Fruit fly (Drosophila melanogaster) whole organism, adult: ENCODE data around the gene Bdbt.
A peak's percentile ranks its signal among the peaks of the same experiment; 100 is the strongest.

Experiments
- CG11617 ChIP-seq: fragments of 200-800 bp; sonication (Bioruptor generic); optimal IDR thresholded peaks from 2 replicates; lab custom pipeline; 2017; ENCODE audit warnings: mild to moderate bottlenecking, missing biosample characterization, missing genetic modification reagents, missing genetic modification characterization
- CG12768 ChIP-seq: fragments of 200-800 bp; sonication (Bioruptor generic); optimal IDR thresholded peaks from 2 replicates; lab custom pipeline; 2017; ENCODE audit warnings: missing biosample characterization, missing genetic modification characterization, mild to moderate bottlenecking, moderate library complexity, missing genetic modification reagents
- CG14711 ChIP-seq: fragments of 200-800 bp; sonication (Bioruptor generic); optimal IDR thresholded peaks from 2 replicates; lab custom pipeline; 2018; ENCODE audit warnings: missing biosample characterization, mild to moderate bottlenecking, missing genetic modification characterization, moderate library complexity
- CG1620 ChIP-seq: fragments of 200-800 bp; sonication (Bioruptor generic); optimal IDR thresholded peaks from 2 replicates; lab custom pipeline; 2016; ENCODE audit warnings: missing biosample characterization, missing genetic modification characterization
- CG33017 ChIP-seq: fragments of 200-800 bp; sonication (Bioruptor generic); optimal IDR thresholded peaks from 2 replicates; lab custom pipeline; 2018; ENCODE audit warnings: missing biosample characterization, mild to moderate bottlenecking, missing genetic modification characterization, moderate library complexity
- CG5204 ChIP-seq: fragments of 200-800 bp; sonication (Bioruptor generic); optimal IDR thresholded peaks from 2 replicates; lab custom pipeline; 2016; ENCODE audit warnings: missing biosample characterization, missing genetic modification characterization
- CG7045 ChIP-seq: fragments of 200-800 bp; sonication (Bioruptor generic); optimal IDR thresholded peaks from 2 replicates; lab custom pipeline; 2017; ENCODE audit warnings: missing biosample characterization, mild to moderate bottlenecking, missing genetic modification characterization
- CG7101 ChIP-seq: fragments of 200-800 bp; sonication (Bioruptor generic); optimal IDR thresholded peaks from 2 replicates; lab custom pipeline; 2018; ENCODE audit warnings: missing biosample characterization, mild to moderate bottlenecking, missing genetic modification characterization, moderate library complexity
- Clk ChIP-seq: fragments of 200-800 bp; sonication (Bioruptor generic); optimal IDR thresholded peaks from 2 replicates; lab custom pipeline; 2017; ENCODE audit warnings: missing biosample characterization, missing genetic modification characterization
- Crg-1 ChIP-seq: fragments of 200-800 bp; sonication (Bioruptor generic); optimal IDR thresholded peaks from 2 replicates; lab custom pipeline; 2016; ENCODE audit warnings: missing biosample characterization, missing genetic modification characterization
- Hr96 ChIP-seq: fragments of 200-800 bp; sonication (Bioruptor generic); optimal IDR thresholded peaks from 2 replicates; lab custom pipeline; 2016; ENCODE audit warnings: missing biosample characterization, missing genetic modification characterization
- Mnt ChIP-seq: fragments of 200-800 bp; sonication (Bioruptor generic); optimal IDR thresholded peaks from 2 replicates; lab custom pipeline; 2016; ENCODE audit warnings: missing biosample characterization, mild to moderate bottlenecking, missing genetic modification characterization
- bab1 ChIP-seq: fragments of 200-800 bp; sonication (Bioruptor generic); optimal IDR thresholded peaks from 3 replicates; lab custom pipeline; 2019; ENCODE audit warnings: missing biosample characterization, mild to moderate bottlenecking, missing genetic modification characterization, moderate library complexity
- cic ChIP-seq: fragments of 200-800 bp; sonication (Bioruptor generic); optimal IDR thresholded peaks from 2 replicates; lab custom pipeline; 2017; ENCODE audit warnings: missing biosample characterization, mild to moderate bottlenecking, missing genetic modification characterization, moderate library complexity
- cnc ChIP-seq, 2 experiments: fragments of >200 bp; optimal IDR thresholded peaks; 2 replicates each; lab custom pipeline; 2017
- kay ChIP-seq: fragments of 200-800 bp; sonication (Bioruptor generic); peaks from one replicate; lab custom pipeline; 2016; ENCODE audit warnings: missing biosample characterization, missing genetic modification characterization, borderline replicate concordance
- ovo ChIP-seq: fragments of 200-800 bp; sonication (Bioruptor generic); optimal IDR thresholded peaks from 2 replicates; lab custom pipeline; 2016; ENCODE audit warnings: missing biosample characterization, missing genetic modification characterization
- pad ChIP-seq: fragments of 200-800 bp; sonication (Bioruptor generic); optimal IDR thresholded peaks from 3 replicates; lab custom pipeline; 2017; ENCODE audit warnings: missing biosample characterization, missing genetic modification characterization, mild to moderate bottlenecking, moderate library complexity, missing genetic modification reagents
- tj ChIP-seq: fragments of 200-800 bp; sonication (Bioruptor generic); optimal IDR thresholded peaks from 3 replicates; lab custom pipeline; 2017; ENCODE audit warnings: missing biosample characterization, mild to moderate bottlenecking, missing genetic modification characterization, moderate library complexity
- toe ChIP-seq: fragments of 200-800 bp; sonication (Bioruptor generic); optimal IDR thresholded peaks from 2 replicates; lab custom pipeline; 2016; ENCODE audit warnings: missing biosample characterization, missing genetic modification characterization

Bdbt gene

DNA sequence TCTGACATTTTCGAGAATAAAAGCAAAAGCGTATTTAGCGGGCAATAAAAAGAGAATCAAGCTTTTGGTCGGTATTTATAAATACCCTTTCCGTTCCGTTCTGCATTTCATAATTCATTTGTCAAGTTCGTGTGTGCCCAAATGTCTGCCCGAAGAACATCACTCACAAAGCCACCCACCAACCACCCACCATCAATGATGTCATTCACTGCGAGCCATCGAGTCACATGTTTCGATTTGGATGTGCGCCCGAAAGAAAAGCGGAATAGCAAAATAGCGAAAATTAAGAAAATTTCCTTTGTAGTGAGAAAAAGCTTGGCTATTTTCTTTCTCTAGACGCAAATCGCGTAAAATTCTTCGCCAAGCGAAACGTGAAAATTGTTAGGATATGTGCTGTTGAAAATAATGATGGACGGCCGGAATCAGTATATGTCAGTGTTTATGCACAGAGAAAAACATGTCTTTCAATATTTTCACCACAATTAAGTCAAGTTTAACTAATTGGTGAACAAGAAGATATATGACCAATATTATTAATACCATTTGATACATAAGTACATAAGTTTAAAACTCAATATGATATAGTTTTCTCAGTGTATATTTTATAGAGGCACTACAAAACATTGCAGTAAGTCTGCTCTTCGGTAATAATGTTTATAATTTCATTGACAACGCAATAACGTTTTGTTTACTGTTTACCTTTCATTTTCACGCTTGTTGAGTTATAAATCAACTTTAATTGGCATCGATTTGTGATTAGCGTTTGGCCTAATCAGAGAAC, 32.6 kb upstream of the Bdbt start:
- TF ChIP-seq CG5204 (GFP tag; lab: Kevin White, UChicago) (peak; percentile 55), CG12768 (GFP tag; lab: Kevin White, UChicago) (peak; percentile 21), ovo (GFP tag; lab: Kevin White, UChicago) (no peak), Clk (no peak), Crg-1 (GFP tag; lab: Kevin White, UChicago) (no peak), CG7045 (peak; percentile 9), CG7101 (tag; lab: Kevin White, UChicago) (peak; percentile 65), cic (GFP tag; lab: Kevin White, UChicago) (no peak), bab1 (GFP tag; lab: Kevin White, UChicago) (no peak), pad (GFP tag; lab: Kevin White, UChicago) (no peak), CG33017 (tag; lab: Kevin White, UChicago) (peak; percentile 55), CG1620 (GFP tag; lab: Kevin White, UChicago) (peak; percentile 3), toe (GFP tag; lab: Kevin White, UChicago) (no peak), CG14711 (tag; lab: Kevin White, UChicago) (no peak), Hr96 (GFP tag; lab: Kevin White, UChicago) (no peak), CG11617 (GFP tag; lab: Kevin White, UChicago) (peak; percentile 66), Mnt (GFP tag; lab: Kevin White, UChicago) (peak; percentile 24), tj (GFP tag; lab: Kevin White, UChicago) (peak; percentile 27), kay (GFP tag; lab: Kevin White, UChicago) (no peak), cnc (optimal IDR thresholded peaks at IDR 0.05; lab: Kevin White, UChicago) (no peak)

DNA sequence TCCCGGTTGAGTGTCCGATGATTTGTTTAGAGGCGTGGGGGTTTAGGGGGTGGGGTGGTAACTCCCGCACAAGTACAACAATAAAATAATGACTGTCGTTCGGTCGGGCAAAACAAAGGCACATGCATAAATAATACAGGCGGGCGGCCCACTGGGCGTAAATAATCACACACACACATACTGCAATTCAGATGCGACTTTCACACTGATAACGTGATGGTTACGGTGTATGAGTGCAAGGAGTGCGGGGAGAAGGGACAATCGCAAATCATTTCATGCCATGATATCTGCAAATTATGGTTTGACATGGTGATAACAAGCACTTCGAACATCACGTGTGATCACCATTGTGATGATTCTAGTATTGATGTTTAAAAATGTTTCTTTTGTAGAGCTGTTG, 31.4 kb upstream of the Bdbt start:
- TF ChIP-seq kay (GFP tag; lab: Kevin White, UChicago), result no peak
- peak; percentile 51 for TF ChIP-seq cic (GFP tag; lab: Kevin White, UChicago)
- TF ChIP-seq Hr96 (GFP tag; lab: Kevin White, UChicago), result no peak
- no peak for TF ChIP-seq CG1620 (GFP tag; lab: Kevin White, UChicago)
- no peak for TF ChIP-seq CG5204 (GFP tag; lab: Kevin White, UChicago)
- no peak for TF ChIP-seq Clk
- no peak for TF ChIP-seq Crg-1 (GFP tag; lab: Kevin White, UChicago)
- peak; percentile 21 for TF ChIP-seq Mnt (GFP tag; lab: Kevin White, UChicago)
- TF ChIP-seq CG33017 (tag; lab: Kevin White, UChicago), result no peak
- TF ChIP-seq CG7101 (tag; lab: Kevin White, UChicago), result no peak
- no peak for TF ChIP-seq tj (GFP tag; lab: Kevin White, UChicago)
- no peak for TF ChIP-seq bab1 (GFP tag; lab: Kevin White, UChicago)
- no peak for TF ChIP-seq CG11617 (GFP tag; lab: Kevin White, UChicago)
- no peak for TF ChIP-seq pad (GFP tag; lab: Kevin White, UChicago)
- TF ChIP-seq CG12768 (GFP tag; lab: Kevin White, UChicago), result peak; percentile 1

DNA sequence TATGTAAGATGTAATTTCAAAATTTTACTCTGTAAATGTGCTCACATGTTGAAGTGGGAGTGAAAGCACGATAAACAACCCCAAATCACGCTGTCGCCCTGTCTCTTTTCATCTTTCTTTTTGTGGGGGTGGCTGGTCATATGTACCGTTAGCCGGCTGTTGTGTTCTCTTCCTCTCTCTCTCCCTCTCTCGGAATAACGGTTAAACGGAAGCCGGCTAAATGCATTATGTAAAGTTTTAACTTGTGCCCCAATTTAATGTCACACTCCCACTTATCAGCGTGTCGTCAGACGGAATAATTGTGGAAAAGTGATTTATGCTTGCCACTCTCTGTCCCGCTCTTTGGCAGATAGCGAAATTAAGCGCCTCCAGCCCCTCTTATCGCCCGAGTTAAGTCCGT, 22.7 kb upstream of the Bdbt start:
- no peak for TF ChIP-seq toe (GFP tag; lab: Kevin White, UChicago)
- no peak for TF ChIP-seq CG5204 (GFP tag; lab: Kevin White, UChicago)
- no peak for TF ChIP-seq CG7101 (tag; lab: Kevin White, UChicago)
- no peak for TF ChIP-seq cnc (optimal IDR thresholded peaks at IDR 0.05; lab: Kevin White, UChicago)
- TF ChIP-seq CG11617 (GFP tag; lab: Kevin White, UChicago), result no peak
- peak; percentile 66 for TF ChIP-seq ovo (GFP tag; lab: Kevin White, UChicago)
- no peak for TF ChIP-seq Hr96 (GFP tag; lab: Kevin White, UChicago)
- TF ChIP-seq Clk, result no peak
- no peak for TF ChIP-seq bab1 (GFP tag; lab: Kevin White, UChicago)

DNA sequence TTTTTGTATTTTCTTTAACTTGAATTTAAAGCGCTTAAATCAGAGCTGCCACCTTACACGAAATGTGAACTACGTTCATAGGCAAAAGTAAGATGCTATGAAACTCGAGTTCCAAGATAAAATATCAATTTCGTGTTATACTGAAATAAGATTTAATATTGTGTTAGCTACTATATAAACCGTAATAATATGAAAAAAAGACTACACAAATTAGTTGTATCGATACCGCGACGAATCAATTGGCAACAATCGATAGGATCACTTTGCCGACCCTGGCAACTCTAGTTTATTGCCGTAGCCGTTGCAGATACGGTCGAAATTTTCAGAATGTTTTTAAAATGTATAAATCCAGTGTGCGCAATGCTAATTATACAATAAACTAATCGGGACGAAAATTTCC, 21.8 kb upstream of the Bdbt start, which contains the start of gene SNF4Agamma:
TSS of gene SNF4Agamma (plus strand) at position 282 of the 400 bp plus-strand sequence.
- no peak for TF ChIP-seq Crg-1 (GFP tag; lab: Kevin White, UChicago)
- TF ChIP-seq Clk, result no peak
- no peak for TF ChIP-seq toe (GFP tag; lab: Kevin White, UChicago)
- TF ChIP-seq CG7101 (tag; lab: Kevin White, UChicago), result peak; percentile 15
- no peak for TF ChIP-seq Hr96 (GFP tag; lab: Kevin White, UChicago)
- TF ChIP-seq CG33017 (tag; lab: Kevin White, UChicago), result peak; percentile 36
- no peak for TF ChIP-seq CG5204 (GFP tag; lab: Kevin White, UChicago)
- no peak for TF ChIP-seq cic (GFP tag; lab: Kevin White, UChicago)
- TF ChIP-seq bab1 (GFP tag; lab: Kevin White, UChicago), result peak; percentile 43
- no peak for TF ChIP-seq CG12768 (GFP tag; lab: Kevin White, UChicago)
- TF ChIP-seq CG7045, result no peak
- TF ChIP-seq CG1620 (GFP tag; lab: Kevin White, UChicago), result peak; percentile 21
- peak; percentile 13 for TF ChIP-seq ovo (GFP tag; lab: Kevin White, UChicago)
- no peak for TF ChIP-seq cnc (optimal IDR thresholded peaks at IDR 0.05; lab: Kevin White, UChicago)
- peak; percentile 47 for TF ChIP-seq Mnt (GFP tag; lab: Kevin White, UChicago)
- TF ChIP-seq CG11617 (GFP tag; lab: Kevin White, UChicago), result peak; percentile 20
- TF ChIP-seq pad (GFP tag; lab: Kevin White, UChicago), result no peak
- TF ChIP-seq tj (GFP tag; lab: Kevin White, UChicago), result no peak
- peak; percentile 98 for TF ChIP-seq CG14711 (tag; lab: Kevin White, UChicago)
- TF ChIP-seq kay (GFP tag; lab: Kevin White, UChicago), result no peak

DNA sequence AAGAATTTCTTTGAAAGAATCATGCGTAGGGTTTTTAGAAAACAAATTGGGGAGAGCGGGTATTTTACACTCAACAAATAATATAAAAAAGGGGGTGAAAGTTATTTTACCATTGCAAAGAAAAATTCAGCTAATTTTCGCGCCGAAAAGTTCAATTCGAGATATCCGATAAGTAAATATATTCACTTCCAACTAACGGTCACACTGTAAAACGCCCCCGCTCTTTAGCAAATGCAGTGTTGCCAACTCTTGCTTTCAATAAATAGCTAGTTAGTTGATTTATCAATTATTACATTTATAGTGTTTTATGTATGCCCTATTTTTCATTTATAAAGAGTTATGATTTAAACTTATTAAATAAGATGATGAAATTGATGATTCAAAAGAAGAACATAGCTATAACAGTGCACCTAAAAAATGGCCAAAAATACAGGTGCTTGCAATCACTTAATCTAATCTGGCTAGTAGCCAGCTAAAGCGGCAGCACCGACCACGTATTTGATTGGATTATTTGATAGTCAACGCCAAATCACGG, 19.6 kb upstream of the Bdbt start, which contains the start of gene meigo:
TSS of gene meigo (plus strand) at position 51 of the 535 bp plus-strand sequence.
- peak; percentile 61 for TF ChIP-seq pad (GFP tag; lab: Kevin White, UChicago)
- peak; percentile 42 for TF ChIP-seq tj (GFP tag; lab: Kevin White, UChicago)
- peak; percentile 77 for TF ChIP-seq CG7101 (tag; lab: Kevin White, UChicago)
- no peak for TF ChIP-seq CG5204 (GFP tag; lab: Kevin White, UChicago)
- TF ChIP-seq toe (GFP tag; lab: Kevin White, UChicago), result no peak
- peak; percentile 52 for TF ChIP-seq CG7045
- TF ChIP-seq CG33017 (tag; lab: Kevin White, UChicago), result peak; percentile 78
- TF ChIP-seq cic (GFP tag; lab: Kevin White, UChicago), result peak; percentile 53
- TF ChIP-seq Crg-1 (GFP tag; lab: Kevin White, UChicago), result peak; percentile 20
- TF ChIP-seq CG1620 (GFP tag; lab: Kevin White, UChicago), result peak; percentile 74
- TF ChIP-seq Hr96 (GFP tag; lab: Kevin White, UChicago), result no peak
- TF ChIP-seq Mnt (GFP tag; lab: Kevin White, UChicago), result peak; percentile 70
- TF ChIP-seq bab1 (GFP tag; lab: Kevin White, UChicago), result peak; percentile 86
- TF ChIP-seq CG12768 (GFP tag; lab: Kevin White, UChicago), result peak; percentile 40
- TF ChIP-seq CG14711 (tag; lab: Kevin White, UChicago), result peak; percentile 94
- TF ChIP-seq Clk, result peak; percentile 30
- peak; percentile 40 for TF ChIP-seq ovo (GFP tag; lab: Kevin White, UChicago)
- no peak for TF ChIP-seq cnc (optimal IDR thresholded peaks at IDR 0.05; lab: Kevin White, UChicago)
- no peak for TF ChIP-seq kay (GFP tag; lab: Kevin White, UChicago)
- TF ChIP-seq CG11617 (GFP tag; lab: Kevin White, UChicago), result peak; percentile 73
